Fruit fly (Drosophila melanogaster) whole organism, wandering third instar larva: ENCODE results near the gene CG33217.

ENCODE experiments used
- Abd-B ChIP-seq: fragments of >200 bp; optimal IDR thresholded peaks from 2 replicates; lab custom pipeline; 2017; ENCODE audit warnings: missing biosample characterization, missing genetic modification characterization
- CG32264 ChIP-seq: fragments of 200-800 bp; sonication (Bioruptor generic); optimal IDR thresholded peaks from 2 replicates; lab custom pipeline; 2016; ENCODE audit warnings: missing biosample characterization, missing genetic modification characterization
- CG9705 ChIP-seq: fragments of 200-800 bp; sonication (Bioruptor generic); optimal IDR thresholded peaks from 2 replicates; lab custom pipeline; 2018; ENCODE audit warnings: missing biosample characterization, mild to moderate bottlenecking, missing genetic modification characterization
- CrebA ChIP-seq: fragments of 200-800 bp; sonication (Bioruptor generic); optimal IDR thresholded peaks from 2 replicates; lab custom pipeline; 2016; ENCODE audit warnings: missing biosample characterization, mild to moderate bottlenecking, missing genetic modification characterization, borderline replicate concordance
- Dfd ChIP-seq: fragments of >200 bp; optimal IDR thresholded peaks from 2 replicates; lab custom pipeline; 2017; ENCODE audit warnings: missing biosample characterization, missing genetic modification characterization
- Dif ChIP-seq: fragments of 200-275, 200-300 bp; sonication (Bioruptor generic); optimal IDR thresholded peaks from 2 replicates; lab custom pipeline; 2018; ENCODE audit warnings: missing biosample characterization, missing genetic modification characterization; ENCODE audit not compliant: partially characterized antibody
- GATAd ChIP-seq: sonication (Bioruptor generic); optimal IDR thresholded peaks from 2 replicates; lab custom pipeline; 2016; ENCODE audit warnings: missing biosample characterization, missing genetic modification characterization
- HLH106 ChIP-seq: fragments of 200-800 bp; optimal IDR thresholded peaks from 3 replicates; lab custom pipeline; 2019; ENCODE audit warnings: missing biosample characterization, mild to moderate bottlenecking, missing genetic modification characterization, moderate library complexity
- Hnf4 ChIP-seq: fragments of 200-800 bp; sonication (Bioruptor generic); optimal IDR thresholded peaks from 2 replicates; lab custom pipeline; 2016; ENCODE audit warnings: missing biosample characterization, mild to moderate bottlenecking, missing genetic modification characterization
- Hr78 ChIP-seq: fragments of >200 bp; optimal IDR thresholded peaks from 2 replicates; lab custom pipeline; 2017; ENCODE audit warnings: missing biosample characterization, missing genetic modification characterization
- Hr83 ChIP-seq: fragments of 200-300 bp; sonication (Bioruptor generic); optimal IDR thresholded peaks from 2 replicates; lab custom pipeline; 2016; ENCODE audit warnings: missing biosample characterization, mild to moderate bottlenecking, missing genetic modification characterization, moderate library complexity; ENCODE audit not compliant: poor library complexity, severe bottlenecking
- Jra ChIP-seq: sonication (Bioruptor generic); optimal IDR thresholded peaks from 2 replicates; lab custom pipeline; 2016; ENCODE audit warnings: missing biosample characterization, missing genetic modification characterization
- Mio ChIP-seq: sonication (Bioruptor generic); optimal IDR thresholded peaks from 2 replicates; lab custom pipeline; 2016; ENCODE audit warnings: missing biosample characterization, missing genetic modification characterization
- Myc ChIP-seq: fragments of >200 bp; optimal IDR thresholded peaks from 2 replicates; lab custom pipeline; 2017
- N ChIP-seq: fragments of >200 bp; optimal IDR thresholded peaks from 2 replicates; lab custom pipeline; 2018; ENCODE audit warnings: missing biosample characterization, missing external identifiers, missing genetic modification characterization
- OdsH ChIP-seq: fragments of 200-800 bp; sonication (Bioruptor generic); optimal IDR thresholded peaks from 2 replicates; lab custom pipeline; 2016; ENCODE audit warnings: missing biosample characterization, mild to moderate bottlenecking, missing genetic modification characterization
- Rel ChIP-seq, 2 experiments: fragments of 200-800 bp; sonication (Bioruptor generic) in 1 of 2; optimal IDR thresholded peaks; 2 replicates in 1 of 2; 3 replicates in 1 of 2; lab custom pipeline; 2016 to 2019; ENCODE audit warnings: mild to moderate bottlenecking in 2 of 2, missing biosample characterization in 2 of 2, missing genetic modification characterization in 2 of 2, moderate library complexity in 1 of 2
- Sp1 ChIP-seq: fragments of 200-800 bp; sonication (Bioruptor generic); optimal IDR thresholded peaks from 3 replicates; lab custom pipeline; 2019; ENCODE audit warnings: missing biosample characterization, mild to moderate bottlenecking, missing genetic modification characterization, moderate library complexity
- Vsx2 ChIP-seq: fragments of 200-300, 225-300 bp; sonication (Bioruptor generic); optimal IDR thresholded peaks from 2 replicates; lab custom pipeline; 2018; ENCODE audit warnings: missing biosample characterization, missing genetic modification characterization; ENCODE audit not compliant: partially characterized antibody
- br ChIP-seq: fragments of 200-800 bp; sonication (Bioruptor generic); optimal IDR thresholded peaks from 2 replicates; lab custom pipeline; 2016; ENCODE audit warnings: missing biosample characterization, missing genetic modification characterization
- brk ChIP-seq: fragments of 200-800 bp; sonication (Bioruptor generic); optimal IDR thresholded peaks from 2 replicates; lab custom pipeline; 2016; ENCODE audit warnings: missing biosample characterization, mild to moderate bottlenecking, missing genetic modification characterization
- dl ChIP-seq, 2 experiments: fragments of 175-275, 200-275 bp in 1 of 2; fragments of 200-275 bp in 1 of 2; sonication (Bioruptor generic); optimal IDR thresholded peaks; lab custom pipeline; 2018; ENCODE audit warnings: mild to moderate bottlenecking in 2 of 2, missing biosample characterization in 2 of 2, missing genetic modification characterization in 2 of 2, moderate library complexity in 2 of 2; ENCODE audit not compliant: partially characterized antibody in 2 of 2, insufficient read depth in 1 of 2
- dmrt93B ChIP-seq: fragments of 200-800 bp; sonication (Bioruptor generic); optimal IDR thresholded peaks from 2 replicates; lab custom pipeline; 2018; ENCODE audit warnings: missing biosample characterization, mild to moderate bottlenecking, missing genetic modification characterization
- dsf ChIP-seq: sonication (Bioruptor generic); optimal IDR thresholded peaks from 2 replicates; lab custom pipeline; 2016; ENCODE audit warnings: missing biosample characterization, missing genetic modification characterization, borderline replicate concordance
- ey ChIP-seq: fragments of 200-800 bp; sonication (Bioruptor generic); optimal IDR thresholded peaks from 2 replicates; lab custom pipeline; 2016; ENCODE audit warnings: missing biosample characterization, missing genetic modification characterization
- foxo ChIP-seq, 2 experiments: fragments of 200-800 bp; sonication (Bioruptor generic); optimal IDR thresholded peaks; 2 replicates in 1 of 2; 3 replicates in 1 of 2; lab custom pipeline; 2016 to 2017; ENCODE audit warnings: missing biosample characterization in 2 of 2, missing genetic modification characterization in 2 of 2
- fru ChIP-seq: fragments of 200-800 bp; sonication (Bioruptor generic); optimal IDR thresholded peaks from 3 replicates; lab custom pipeline; 2016; ENCODE audit warnings: missing biosample characterization, mild to moderate bottlenecking, missing genetic modification characterization
- h ChIP-seq: fragments of 200-800 bp; sonication (Bioruptor generic); optimal IDR thresholded peaks from 3 replicates; lab custom pipeline; 2016; ENCODE audit warnings: missing biosample characterization, mild to moderate bottlenecking, missing genetic modification characterization
- jim ChIP-seq: fragments of 175-275, 200-325 bp; sonication (Bioruptor generic); optimal IDR thresholded peaks from 2 replicates; lab custom pipeline; 2016; ENCODE audit warnings: missing biosample characterization, mild to moderate bottlenecking, missing genetic modification characterization
- lola ChIP-seq: fragments of >200 bp; optimal IDR thresholded peaks from 2 replicates; lab custom pipeline; 2017; ENCODE audit warnings: missing biosample characterization, missing genetic modification characterization
- pan ChIP-seq: fragments of >200 bp; optimal IDR thresholded peaks from 2 replicates; lab custom pipeline; 2017
- psq ChIP-seq: fragments of 200-800 bp; sonication (Bioruptor generic); optimal IDR thresholded peaks from 3 replicates; lab custom pipeline; 2017; ENCODE audit warnings: missing biosample characterization, mild to moderate bottlenecking, missing genetic modification characterization, moderate library complexity
- rgr ChIP-seq: fragments of 200-800 bp; sonication (Bioruptor generic); optimal IDR thresholded peaks from 3 replicates; lab custom pipeline; 2016; ENCODE audit warnings: missing biosample characterization, mild to moderate bottlenecking, missing genetic modification characterization
- sage ChIP-seq: fragments of 200-800 bp; sonication (Bioruptor generic); optimal IDR thresholded peaks from 2 replicates; lab custom pipeline; 2016; ENCODE audit warnings: missing biosample characterization, mild to moderate bottlenecking, missing genetic modification characterization
- sv ChIP-seq: fragments of 200-800 bp; sonication (Bioruptor generic); optimal IDR thresholded peaks from 3 replicates; lab custom pipeline; 2016; ENCODE audit warnings: missing biosample characterization, missing genetic modification characterization
- tai ChIP-seq: sonication (Bioruptor generic); optimal IDR thresholded peaks from 2 replicates; lab custom pipeline; 2016; ENCODE audit warnings: missing biosample characterization, missing genetic modification characterization
- usp ChIP-seq: fragments of >200 bp; optimal IDR thresholded peaks from 2 replicates; lab custom pipeline; 2017; ENCODE audit warnings: missing biosample characterization, missing genetic modification characterization
- woc ChIP-seq: sonication (Bioruptor generic); optimal IDR thresholded peaks from 2 replicates; lab custom pipeline; 2016; ENCODE audit warnings: missing biosample characterization, mild to moderate bottlenecking, missing genetic modification characterization

Gene CG33217

dm6 chr3L:23125736-23126135 lies at the start of gene CG33217:
TSS of gene CG33217 (plus strand) at chr3L:23126025.
- no peak for TF ChIP-seq psq
- TF ChIP-seq woc (GFP tag; lab: Kevin White, UChicago) = peak; percentile 63
- no peak for TF ChIP-seq Dif
- TF ChIP-seq N (GFP tag; lab: Kevin White, UChicago) = peak; percentile 44
- no peak for TF ChIP-seq Hr83 (GFP tag; lab: Kevin White, UChicago)
- TF ChIP-seq Hnf4 = no peak
- no peak for TF ChIP-seq Rel (GFP tag; optimal IDR thresholded peaks at IDR 0.05; lab: Kevin White, UChicago)
- no peak for TF ChIP-seq Rel (tag; optimal IDR thresholded peaks at IDR 0.05; lab: Kevin White, UChicago)
- no peak for TF ChIP-seq jim (GFP tag; lab: Kevin White, UChicago)

- TF ChIP-seq Mio (GFP tag; lab: Kevin White, UChicago) = no peak
- TF ChIP-seq tai (GFP tag; lab: Kevin White, UChicago) = no peak
- TF ChIP-seq CG9705 (GFP tag; lab: Kevin White, UChicago) = no peak
- no peak for TF ChIP-seq Dif
- TF ChIP-seq br (GFP tag; lab: Kevin White, UChicago) = no peak
- no peak for TF ChIP-seq Abd-B (GFP tag; lab: Kevin White, UChicago)
- TF ChIP-seq, all 38 proteins: peak for 0
Measured at dm6 chr3L:23081256-23081655, 44.6 kb upstream of the CG33217 start.

- TF ChIP-seq Hr83 (GFP tag; lab: Kevin White, UChicago) (no peak), sage (GFP tag; lab: Kevin White, UChicago) (no peak), ey (GFP tag; lab: Kevin White, UChicago) (no peak), Mio (GFP tag; lab: Kevin White, UChicago) (no peak), sv (GFP tag; lab: Kevin White, UChicago) (no peak), lola (GFP tag; lab: Kevin White, UChicago) (no peak), br (GFP tag; lab: Kevin White, UChicago) (no peak), CG9705 (GFP tag; lab: Kevin White, UChicago) (no peak), fru (GFP tag; lab: Kevin White, UChicago) (no peak), CrebA (GFP tag; lab: Kevin White, UChicago) (no peak)
Measured at dm6 chr3L:23088927-23089326, 36.9 kb upstream of the CG33217 start.

dm6 chr3L:23095277-23095676 lies 30.5 kb upstream of the CG33217 start, which contains the start of gene RpL10:
TSS of gene RpL10 (minus strand) at chr3L:23095471.
- TF ChIP-seq dmrt93B (GFP tag; lab: Kevin White, UChicago) = peak; percentile 62
- no peak for TF ChIP-seq Dfd (GFP tag; lab: Kevin White, UChicago)
- TF ChIP-seq lola (GFP tag; lab: Kevin White, UChicago) = no peak
- no peak for TF ChIP-seq Mio (GFP tag; lab: Kevin White, UChicago)
- peak; percentile 24 for TF ChIP-seq Dif
- TF ChIP-seq Rel (GFP tag; optimal IDR thresholded peaks at IDR 0.05; lab: Kevin White, UChicago) = no peak
- TF ChIP-seq Rel (tag; optimal IDR thresholded peaks at IDR 0.05; lab: Kevin White, UChicago) = no peak
- TF ChIP-seq CrebA (GFP tag; lab: Kevin White, UChicago) = peak; percentile 1
- no peak for TF ChIP-seq ey (GFP tag; lab: Kevin White, UChicago)
- no peak for TF ChIP-seq CG32264 (GFP tag; lab: Kevin White, UChicago)
- TF ChIP-seq N (GFP tag; lab: Kevin White, UChicago) = peak; percentile 30
- no peak for TF ChIP-seq br (GFP tag; lab: Kevin White, UChicago)
- TF ChIP-seq Jra (GFP tag; lab: Kevin White, UChicago) = peak; percentile 16
- peak; percentile 39 for TF ChIP-seq brk (GFP tag; lab: Kevin White, UChicago)
- no peak for TF ChIP-seq usp (GFP tag; lab: Kevin White, UChicago)
- TF ChIP-seq Hnf4 = peak; percentile 35
- peak; percentile 58 for TF ChIP-seq Hr83 (GFP tag; lab: Kevin White, UChicago)
- TF ChIP-seq dl (GFP tag; optimal IDR thresholded peaks at IDR 0.05; lab: Kevin White, UChicago; ENCODE audit: insufficient read depth in 1 of 2, partially characterized antibody in 2 of 2) = no peak
- peak; percentile 55 for TF ChIP-seq CG9705 (GFP tag; lab: Kevin White, UChicago)
- no peak for TF ChIP-seq pan (lab: Kevin White, UChicago)
- peak; percentile 67 for TF ChIP-seq rgr (GFP tag; lab: Kevin White, UChicago)
- TF ChIP-seq foxo (GFP tag; optimal IDR thresholded peaks at IDR 0.05; lab: Kevin White, UChicago) = no peak
- no peak for TF ChIP-seq dsf
- TF ChIP-seq psq = peak; percentile 53
- TF ChIP-seq GATAd (GFP tag; lab: Kevin White, UChicago) = no peak
- TF ChIP-seq Hr78 (GFP tag; lab: Kevin White, UChicago) = no peak
- TF ChIP-seq Myc (lab: Kevin White, UChicago) = no peak
- TF ChIP-seq sv (GFP tag; lab: Kevin White, UChicago) = no peak
- no peak for TF ChIP-seq jim (GFP tag; lab: Kevin White, UChicago)
- TF ChIP-seq Vsx2 = no peak
- peak; percentile 73 for TF ChIP-seq woc (GFP tag; lab: Kevin White, UChicago)
- TF ChIP-seq Abd-B (GFP tag; lab: Kevin White, UChicago) = no peak
- no peak for TF ChIP-seq Sp1 (GFP tag; lab: Kevin White, UChicago)
- TF ChIP-seq fru (GFP tag; lab: Kevin White, UChicago) = no peak
- TF ChIP-seq OdsH (GFP tag; lab: Kevin White, UChicago) = peak; percentile 23
- no peak for TF ChIP-seq sage (GFP tag; lab: Kevin White, UChicago)
- TF ChIP-seq tai (GFP tag; lab: Kevin White, UChicago) = no peak
- peak; percentile 22 for TF ChIP-seq h (GFP tag; lab: Kevin White, UChicago)
- TF ChIP-seq HLH106 (tag; lab: Kevin White, UChicago) = peak; percentile 51
